Fruit fly (Drosophila melanogaster) whole organism, embryonic: ENCODE data around the gene grnd.

Experiments used
- Awh ChIP-seq: fragments of 200-800 bp; sonication (Bioruptor generic); IDR thresholded peaks from 2 replicates; pipeline ENCODE4, ENCODE4 v1.3.6; 2022; ENCODE audit warnings: missing biosample characterization, missing genetic modification characterization
- BEAF-32 ChIP-seq: fragments of 200-800 bp; sonication (Bioruptor generic); optimal IDR thresholded peaks from 3 replicates; lab custom pipeline; 2017; ENCODE audit warnings: missing biosample characterization, missing genetic modification characterization, mild to moderate bottlenecking, moderate library complexity, missing genetic modification reagents
- Bgb ChIP-seq: fragments of 200-800 bp; sonication (Bioruptor generic); IDR thresholded peaks from 2 replicates; pipeline ENCODE4 v1.3.6; 2022; ENCODE audit warnings: missing biosample characterization, missing genetic modification characterization; ENCODE audit not compliant: partially characterized antibody
- CG10147 ChIP-seq: fragments of 200-800 bp; sonication (Bioruptor generic); optimal IDR thresholded peaks from 2 replicates; lab custom pipeline; 2019; ENCODE audit warnings: missing biosample characterization, mild to moderate bottlenecking, missing genetic modification characterization, moderate library complexity
- CG10274 ChIP-seq: fragments of 200-800 bp; sonication (Bioruptor generic); optimal IDR thresholded peaks from 3 replicates; lab custom pipeline; 2017; ENCODE audit warnings: missing biosample characterization, mild to moderate bottlenecking, missing genetic modification characterization
- CG11085 ChIP-seq: fragments of 200-800 bp; sonication (Bioruptor generic); IDR thresholded peaks from 2 replicates; pipeline ENCODE4 v1.3.6; 2022; ENCODE audit warnings: missing biosample characterization, missing genetic modification characterization
- CG15269 ChIP-seq: fragments of 200-800 bp; sonication (Bioruptor generic); optimal IDR thresholded peaks from 2 replicates; lab custom pipeline; 2018; ENCODE audit warnings: missing biosample characterization, mild to moderate bottlenecking, missing genetic modification characterization, moderate library complexity
- CG15479 ChIP-seq: fragments of 200-800 bp; sonication (Bioruptor generic); optimal IDR thresholded peaks from 3 replicates; lab custom pipeline; 2019; ENCODE audit warnings: missing biosample characterization, mild to moderate bottlenecking, missing genetic modification characterization, moderate library complexity
- CG15514 ChIP-seq: fragments of 200-800 bp; sonication (Bioruptor generic); optimal IDR thresholded peaks from 3 replicates; lab custom pipeline; 2017; ENCODE audit warnings: missing biosample characterization, missing genetic modification characterization, mild to moderate bottlenecking, moderate library complexity, missing genetic modification reagents
- CG16813 ChIP-seq: fragments of 200-800 bp; sonication (Bioruptor generic); IDR thresholded peaks from 3 replicates; pipeline ENCODE4 v1.3.6; 2022; ENCODE audit warnings: missing biosample characterization, missing genetic modification characterization; ENCODE audit not compliant: partially characterized antibody
- CG17186 ChIP-seq: fragments of 200-800 bp; sonication (Bioruptor generic); optimal IDR thresholded peaks from 3 replicates; lab custom pipeline; 2017; ENCODE audit warnings: missing biosample characterization, missing genetic modification reagents, missing genetic modification characterization
- CG17568 ChIP-seq: fragments of 200-800 bp; sonication (Bioruptor generic); optimal IDR thresholded peaks from 2 replicates; lab custom pipeline; 2018; ENCODE audit warnings: missing biosample characterization, mild to moderate bottlenecking, missing genetic modification characterization, moderate library complexity
- CG18476 ChIP-seq: fragments of 200-800 bp; sonication (Bioruptor generic); optimal IDR thresholded peaks from 2 replicates; lab custom pipeline; 2016; ENCODE audit warnings: missing biosample characterization, mild to moderate bottlenecking, missing genetic modification characterization
- CG30020 ChIP-seq: fragments of 200-800 bp; optimal IDR thresholded peaks from 2 replicates; lab custom pipeline; 2019; ENCODE audit warnings: missing biosample characterization, mild to moderate bottlenecking, missing genetic modification characterization, moderate library complexity
- CG34224 ChIP-seq: fragments of 200-800 bp; sonication (Bioruptor generic); IDR thresholded peaks from 3 replicates; pipeline ENCODE4 v1.3.6; 2022; ENCODE audit warnings: missing biosample characterization, missing genetic modification characterization; ENCODE audit not compliant: partially characterized antibody
- CG3847 ChIP-seq: fragments of 200-800 bp; sonication (Bioruptor generic); IDR thresholded peaks from 2 replicates; pipeline ENCODE4 v1.3.6; 2022; ENCODE audit warnings: missing biosample characterization, missing genetic modification characterization
- CG42726 ChIP-seq: fragments of 200-800 bp; sonication (Bioruptor generic); IDR thresholded peaks from 2 replicates; pipeline ENCODE4 v1.3.6; 2022; ENCODE audit warnings: missing biosample characterization, missing genetic modification characterization; ENCODE audit not compliant: partially characterized antibody
- CG6791 ChIP-seq: fragments of 200-800 bp; sonication (Bioruptor generic); IDR thresholded peaks from 3 replicates; pipeline ENCODE4 v1.3.6; 2022; ENCODE audit warnings: missing biosample characterization, missing genetic modification characterization; ENCODE audit not compliant: partially characterized antibody
- CG7271 ChIP-seq: fragments of 200-800 bp; sonication (Bioruptor generic); optimal IDR thresholded peaks from 2 replicates; lab custom pipeline; 2018; ENCODE audit warnings: missing biosample characterization, mild to moderate bottlenecking, missing genetic modification characterization, moderate library complexity
- CG9797 ChIP-seq: fragments of 200-800 bp; sonication (Bioruptor generic); optimal IDR thresholded peaks from 3 replicates; lab custom pipeline; 2018; ENCODE audit warnings: missing biosample characterization, mild to moderate bottlenecking, missing genetic modification characterization
- Dbx ChIP-seq: fragments of 200-800 bp; sonication (Bioruptor generic); IDR thresholded peaks from 3 replicates; pipeline ENCODE4 v1.3.6; 2022; ENCODE audit warnings: missing biosample characterization, missing genetic modification characterization
- Ets65A ChIP-seq: fragments of 200-800 bp; sonication (Bioruptor generic); peaks from one replicate; lab custom pipeline; 2016; ENCODE audit warnings: missing biosample characterization, missing genetic modification characterization
- HHEX ChIP-seq: fragments of 200-800 bp; sonication (Bioruptor generic); optimal IDR thresholded peaks from 3 replicates; lab custom pipeline; 2017; ENCODE audit warnings: missing biosample characterization, mild to moderate bottlenecking, missing genetic modification characterization, missing genetic modification reagents
- HmgZ ChIP-seq: fragments of 200-800 bp; sonication (Bioruptor generic); optimal IDR thresholded peaks from 2 replicates; lab custom pipeline; 2018; ENCODE audit warnings: missing biosample characterization, mild to moderate bottlenecking, missing genetic modification characterization
- Hr3 ChIP-seq: fragments of 200-800 bp; sonication (Bioruptor generic); optimal IDR thresholded peaks from 3 replicates; lab custom pipeline; 2016; ENCODE audit warnings: missing biosample characterization, missing genetic modification characterization
- Kr ChIP-seq: fragments of 200-800 bp; sonication (Bioruptor generic); optimal IDR thresholded peaks from 2 replicates; lab custom pipeline; 2017; ENCODE audit warnings: missing biosample characterization, mild to moderate bottlenecking, missing genetic modification characterization
- Lhr ChIP-seq: fragments of 200-800 bp; sonication (Bioruptor generic); optimal IDR thresholded peaks from 3 replicates; lab custom pipeline; 2017; ENCODE audit warnings: mild to moderate bottlenecking, missing biosample characterization, missing genetic modification reagents, missing genetic modification characterization
- Med ChIP-seq: fragments of 200-800 bp; sonication (Bioruptor generic); peaks from one replicate; lab custom pipeline; 2016; ENCODE audit warnings: missing biosample characterization, missing genetic modification characterization, mild to moderate bottlenecking, inconsistent platforms, moderate library complexity
- NfI ChIP-seq: fragments of 200-800 bp; sonication (Bioruptor generic); optimal IDR thresholded peaks from 3 replicates; lab custom pipeline; 2018; ENCODE audit warnings: missing biosample characterization, mild to moderate bottlenecking, missing genetic modification characterization, moderate library complexity
- Scr ChIP-seq: fragments of 200-800 bp; sonication (Bioruptor generic); IDR thresholded peaks from 2 replicates; pipeline ENCODE4 v1.3.6; 2022; ENCODE audit warnings: missing biosample characterization, missing genetic modification characterization; ENCODE audit not compliant: partially characterized antibody
- Sin3A ChIP-seq: fragments of >200 bp; optimal IDR thresholded peaks from 2 replicates; lab custom pipeline; 2018
- amos ChIP-seq: fragments of 200-800 bp; sonication (Bioruptor generic); IDR thresholded peaks from 2 replicates; pipeline ENCODE4 v1.3.6; 2022; ENCODE audit warnings: missing biosample characterization, missing genetic modification characterization; ENCODE audit not compliant: partially characterized antibody
- az2 ChIP-seq: fragments of 200-800 bp; sonication (Bioruptor generic); optimal IDR thresholded peaks from 3 replicates; lab custom pipeline; 2016; ENCODE audit warnings: missing biosample characterization, missing genetic modification characterization
- dm ChIP-seq: fragments of 200-800 bp; sonication (Bioruptor generic); optimal IDR thresholded peaks from 3 replicates; lab custom pipeline; 2016; ENCODE audit warnings: missing biosample characterization, missing genetic modification characterization
- esg ChIP-seq: fragments of 200-800 bp; sonication (Bioruptor generic); conservative IDR thresholded peaks from 2 replicates; pipeline ENCODE4 v1.3.6; 2022; ENCODE audit warnings: missing biosample characterization, missing genetic modification characterization
- eve ChIP-seq, 2 experiments: fragments of >200 bp; optimal IDR thresholded peaks; 2 replicates each; lab custom pipeline; 2017; ENCODE audit warnings: missing biosample characterization in 2 of 2, missing genetic modification characterization in 2 of 2
- gro ChIP-seq: fragments of 200-800 bp; sonication (Bioruptor generic); optimal IDR thresholded peaks from 2 replicates; lab custom pipeline; 2016; ENCODE audit warnings: missing biosample characterization, missing genetic modification characterization
- insv ChIP-seq, 2 experiments: fragments of 200-800 bp; sonication (Bioruptor generic); optimal IDR thresholded peaks; 3 replicates each; lab custom pipeline; 2016 to 2018; ENCODE audit warnings: missing biosample characterization in 2 of 2, missing genetic modification characterization in 2 of 2
- kay ChIP-seq: fragments of 200-800 bp; sonication (Bioruptor generic); optimal IDR thresholded peaks from 2 replicates; lab custom pipeline; 2016; ENCODE audit warnings: missing biosample characterization, missing genetic modification characterization
- klu ChIP-seq: fragments of 200-800 bp; sonication (Bioruptor generic); IDR thresholded peaks from 2 replicates; pipeline ENCODE4 v1.3.6; 2022; ENCODE audit warnings: missing biosample characterization, missing genetic modification characterization
- phol ChIP-seq: fragments of 200-800 bp; sonication (Bioruptor generic); optimal IDR thresholded peaks from 3 replicates; lab custom pipeline; 2018; ENCODE audit warnings: missing biosample characterization, mild to moderate bottlenecking, missing genetic modification characterization, moderate library complexity
- pita ChIP-seq: fragments of 200-800 bp; sonication (Bioruptor generic); optimal IDR thresholded peaks from 2 replicates; lab custom pipeline; 2017; ENCODE audit warnings: missing biosample characterization, mild to moderate bottlenecking, missing genetic modification characterization
- pnt ChIP-seq: fragments of 200-800 bp; sonication (Bioruptor generic); optimal IDR thresholded peaks from 3 replicates; lab custom pipeline; 2016; ENCODE audit warnings: missing biosample characterization, missing genetic modification characterization
- sisA ChIP-seq: fragments of 200-800 bp; sonication (Bioruptor generic); IDR thresholded peaks from 2 replicates; pipeline ENCODE4 v1.3.6; 2022; ENCODE audit warnings: missing biosample characterization, missing genetic modification characterization
- sna ChIP-seq: fragments of 200-800 bp; sonication (Bioruptor generic); IDR thresholded peaks from 2 replicates; pipeline ENCODE4 v1.3.6; 2022; ENCODE audit warnings: missing biosample characterization, missing genetic modification characterization; ENCODE audit not compliant: partially characterized antibody
- ssp ChIP-seq: fragments of 200-800 bp; sonication (Bioruptor generic); IDR thresholded peaks from 2 replicates; pipeline ENCODE4 v1.3.6; 2022; ENCODE audit warnings: missing biosample characterization, missing genetic modification characterization
- tna ChIP-seq: fragments of 200-800 bp; sonication (Bioruptor generic); IDR thresholded peaks from 2 replicates; pipeline ENCODE4 v1.3.6; 2022; ENCODE audit warnings: missing biosample characterization, missing genetic modification characterization; ENCODE audit not compliant: partially characterized antibody
- zen ChIP-seq: fragments of 200-800 bp; sonication (Bioruptor generic); optimal IDR thresholded peaks from 3 replicates; lab custom pipeline; 2018; ENCODE audit warnings: missing biosample characterization, mild to moderate bottlenecking, missing genetic modification characterization, moderate library complexity
- zen2 ChIP-seq: fragments of 200-800 bp; sonication (Bioruptor generic); IDR thresholded peaks from 3 replicates; pipeline ENCODE4 v1.3.6; 2022; ENCODE audit warnings: missing biosample characterization, missing genetic modification characterization; ENCODE audit not compliant: partially characterized antibody

grnd gene

dm6 chr2L:18454128-18454788 lies 31.0 kb upstream of the grnd start, which contains the start of the genes bsf and Ntf-2r (continued):
- TF ChIP-seq CG6791 (GFP tag; lab: Robert Waterston, UW) (peak; percentile 90), HHEX (GFP tag; lab: Kevin White, UChicago) (no peak), CG10274 (GFP tag; lab: Kevin White, UChicago) (no peak), Dbx (no peak), HmgZ (tag; lab: Kevin White, UChicago) (peak; percentile 10), zen (no peak), CG15269 (tag; lab: Kevin White, UChicago) (no peak), az2 (GFP tag; lab: Kevin White, UChicago) (no peak), phol (tag; lab: Kevin White, UChicago) (peak; percentile 47), Hr3 (no peak), CG9797 (peak; percentile 77), dm (GFP tag; lab: Kevin White, UChicago) (peak; percentile 63), CG30020 (tag; lab: Kevin White, UChicago) (peak; percentile 22), zen2 (GFP tag; lab: Robert Waterston, UW) (peak; percentile 90), CG17186 (peak; percentile 53), klu (GFP tag; lab: Robert Waterston, UW) (no peak), sisA (no peak), tna (GFP tag; lab: Robert Waterston, UW) (peak; percentile 86), Ets65A (GFP tag; lab: Kevin White, UChicago) (peak; percentile 69), ssp (GFP tag; lab: Robert Waterston, UW) (no peak), CG16813 (GFP tag; lab: Robert Waterston, UW) (peak; percentile 86), Awh (no peak), Med (GFP tag; lab: Kevin White, UChicago) (peak; percentile 86), Scr (peak; percentile 88), gro (no peak), amos (GFP tag; lab: Robert Waterston, UW) (peak; percentile 93), Lhr (GFP tag; lab: Kevin White, UChicago) (peak; percentile 45), esg (GFP tag; lab: Robert Waterston, UW) (no peak), CG17568 (GFP tag; lab: Kevin White, UChicago) (no peak), BEAF-32 (peak; percentile 89), CG3847 (0 out of 2 replicates have a peak, but pooled peaks have one; percentile 41), CG7271 (no peak), NfI (GFP tag; lab: Kevin White, UChicago) (no peak), pita (GFP tag; lab: Kevin White, UChicago) (peak; percentile 51), CG42726 (GFP tag; lab: Robert Waterston, UW) (peak; percentile 91), Sin3A (lab: Kevin White, UChicago) (peak; percentile 72), CG15514 (GFP tag; lab: Kevin White, UChicago) (peak; percentile 70), Kr (no peak), CG11085 (0 out of 2 replicates have a peak, but pooled peaks have one; percentile 16), pnt (GFP tag; lab: Kevin White, UChicago) (no peak), Bgb (GFP tag; lab: Robert Waterston, UW) (peak; percentile 94), sna (GFP tag; lab: Robert Waterston, UW) (peak; percentile 84), CG18476 (GFP tag; lab: Kevin White, UChicago) (no peak), CG34224 (GFP tag; lab: Robert Waterston, UW) (peak; percentile 91), CG10147 (GFP tag; lab: Kevin White, UChicago) (no peak), eve (GFP tag; optimal IDR thresholded peaks at IDR 0.05; lab: Kevin White, UChicago) (no peak), CG15479 (GFP tag; lab: Kevin White, UChicago) (no peak), kay (GFP tag; lab: Kevin White, UChicago) (no peak), insv (GFP tag; optimal IDR thresholded peaks at IDR 0.05; lab: Kevin White, UChicago) (no peak)
